Fruit fly (Drosophila melanogaster): Measurements from ENCODE around the gene CG32212.

DNA sequence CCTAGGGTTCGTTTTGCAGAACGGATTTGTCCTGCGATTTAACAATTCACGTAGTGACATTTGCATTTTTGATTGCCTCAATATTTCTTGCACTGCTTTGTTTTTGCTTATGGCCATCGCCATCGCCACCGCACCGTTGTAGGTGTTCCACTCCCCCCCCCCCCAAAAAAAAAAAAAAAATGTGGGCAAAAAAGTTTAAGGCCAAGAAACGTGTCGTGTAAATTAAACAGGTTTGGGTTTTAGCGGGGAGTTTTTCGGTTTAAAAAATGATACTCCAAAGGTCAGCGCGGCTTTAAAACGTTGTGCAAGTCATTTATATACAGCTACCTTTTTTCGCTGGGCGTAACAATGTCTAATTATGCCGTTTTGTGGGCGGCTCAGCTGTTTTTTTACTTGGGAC, 6.2 kb upstream of the CG32212 start:
- TF ChIP-seq OdsH (GFP tag; optimal IDR thresholded peaks at IDR 0.05) (no peak), CG32006 (GFP tag; optimal IDR thresholded peaks at IDR 0.05) (no peak), cyc (GFP tag; optimal IDR thresholded peaks at IDR 0.05) (no peak), CG10631 (GFP tag; optimal IDR thresholded peaks at IDR 0.05) (no peak)
